Fruit fly (Drosophila melanogaster): Measurements from ENCODE around the gene CG13293.

DNA sequence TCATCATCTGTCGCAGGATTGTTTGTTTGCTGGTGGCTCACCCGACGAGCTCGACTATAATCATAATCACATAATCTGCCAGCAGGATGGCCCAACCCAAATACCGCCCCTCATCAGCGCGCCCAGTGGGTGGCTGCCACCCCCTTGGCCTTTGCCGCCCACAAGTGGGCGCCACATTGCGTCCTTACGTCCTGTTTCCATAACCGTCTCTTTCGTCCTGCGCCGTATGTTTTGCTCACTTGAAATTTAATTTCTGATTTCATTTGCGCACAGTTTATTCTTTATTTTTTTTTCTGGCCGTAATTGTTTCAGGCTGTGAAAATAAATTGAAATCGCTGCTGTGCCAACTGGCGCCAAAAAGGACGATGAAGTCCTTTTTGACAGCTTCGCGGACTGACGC lies 22.8 kb downstream of the CG13293 start:
- TF ChIP-seq psq (optimal IDR thresholded peaks at IDR 0.05) (no peak), Sin3A (optimal IDR thresholded peaks at IDR 0.05) (no peak), insv (optimal IDR thresholded peaks at IDR 0.05) (no peak), h (optimal IDR thresholded peaks at IDR 0.05) (no peak), ttk (optimal IDR thresholded peaks at IDR 0.05) (no peak)

All from Kc167 (cell line).